Fruit fly (Drosophila melanogaster): Measurements from ENCODE around the gene CG10405.

DNA sequence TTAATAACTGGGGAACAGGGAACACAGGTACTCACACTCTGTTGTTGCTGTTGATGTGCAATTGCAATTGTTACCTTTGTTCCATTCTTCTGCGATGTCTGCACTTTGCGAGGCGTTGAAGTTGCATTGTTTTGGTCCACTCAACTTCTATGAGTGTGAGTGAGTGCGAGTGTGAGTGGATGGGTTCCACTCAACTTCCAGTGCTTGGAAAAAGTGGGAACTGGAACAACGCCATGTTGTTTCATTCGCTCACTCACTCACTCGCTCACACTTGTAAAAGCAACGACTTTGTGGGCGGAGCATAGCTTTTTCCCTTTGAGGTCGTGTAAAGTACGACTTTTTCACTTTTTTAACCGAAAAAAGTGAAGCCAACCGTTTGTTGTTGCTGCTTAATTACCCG lies 40.6 kb upstream of the CG10405 start:
- TF ChIP-seq ttk (optimal IDR thresholded peaks at IDR 0.05) (no peak), Sin3A (optimal IDR thresholded peaks at IDR 0.05) (no peak), insv (optimal IDR thresholded peaks at IDR 0.05) (no peak), psq (optimal IDR thresholded peaks at IDR 0.05) (no peak)

Data from Kc167 (cell line).